Worm (Caenorhabditis elegans) whole organism, L3 larva: ENCODE measurements around the gene nmur-1.

Experiments used
- elt-1 ChIP-seq: fragments of 150-350 bp; optimal IDR thresholded peaks from 2 replicates; lab custom pipeline; 2014; ENCODE audit warnings: missing biosample characterization, missing genetic modification characterization
- elt-3 ChIP-seq, 3 experiments: fragments of 150-350 bp in 1 of 3; sonication (generic microtip) in 2 of 3; optimal IDR thresholded peaks; 2 replicates in 2 of 3; 4 replicates in 1 of 3; lab custom pipeline; 2014 to 2017; ENCODE audit warnings: missing biosample characterization in 3 of 3, missing genetic modification characterization in 3 of 3
- nhr-11 ChIP-seq: fragments of 150-350 bp; optimal IDR thresholded peaks from 2 replicates; lab custom pipeline; 2014; ENCODE audit warnings: missing biosample characterization, missing genetic modification characterization
- unc-39 ChIP-seq: sonication (generic microtip); optimal IDR thresholded peaks from 4 replicates; lab custom pipeline; 2017; ENCODE audit warnings: missing biosample characterization, missing genetic modification characterization
- ztf-11 ChIP-seq: fragments of 150-350 bp; optimal IDR thresholded peaks from 2 replicates; lab custom pipeline; 2014; ENCODE audit warnings: missing biosample characterization, missing genetic modification characterization

DNA sequence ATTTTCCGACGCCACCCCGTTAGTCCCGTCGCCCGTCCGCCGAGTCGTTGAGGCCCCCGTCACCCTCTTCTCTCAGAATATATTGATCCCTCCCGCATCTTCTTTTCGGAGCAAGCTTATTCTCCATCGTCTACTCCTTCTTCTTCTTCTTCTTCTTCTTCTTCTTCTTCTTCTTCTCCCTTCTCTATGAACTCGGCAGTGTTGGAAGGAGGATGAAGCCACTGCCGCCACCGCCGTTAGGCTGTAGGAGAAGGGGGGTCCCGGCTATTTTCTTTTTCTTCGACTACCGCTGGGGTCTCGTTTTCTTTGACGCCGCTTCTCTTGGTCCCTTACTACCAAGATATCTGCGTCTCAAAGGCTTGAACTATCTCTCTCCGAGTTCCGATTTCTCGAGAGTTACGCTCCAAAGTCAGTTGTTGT lies 14.8 kb downstream of the nmur-1 start:
- TF ChIP-seq elt-3 (tag; optimal IDR thresholded peaks at IDR 0.05; lab: Kevin White, UChicago) (no peak), nhr-11 (no peak), unc-39 (tag; lab: Kevin White, UChicago) (no peak), elt-1 (no peak), ztf-11 (no peak)
